Worm (Caenorhabditis elegans): ENCODE measurements around the gene npr-28.

ce11 chrX:8327800-8328199 is 23.1 kb downstream of the npr-28 start, which contains the start of gene F55E10.4:
- TF ChIP-seq eor-1 (tag; optimal IDR thresholded peaks at IDR 0.05) (no peak), elt-3 (tag; optimal IDR thresholded peaks at IDR 0.05) (no peak), ztf-11 (tag; optimal IDR thresholded peaks at IDR 0.05) (no peak), zag-1 (tag; optimal IDR thresholded peaks at IDR 0.05) (no peak)

All from whole organism, L3 larva.